Fruit fly (Drosophila melanogaster) whole organism, larva: ENCODE results near the gene mei-217.
A peak's percentile ranks its signal among the peaks of the same experiment; 100 is the strongest.

Experiments
- noc ChIP-seq: fragments of 200-800 bp; sonication (Bioruptor generic); optimal IDR thresholded peaks from 3 replicates; lab custom pipeline; 2019; ENCODE audit warnings: missing biosample characterization, mild to moderate bottlenecking, missing genetic modification characterization, moderate library complexity

Gene mei-217

DNA sequence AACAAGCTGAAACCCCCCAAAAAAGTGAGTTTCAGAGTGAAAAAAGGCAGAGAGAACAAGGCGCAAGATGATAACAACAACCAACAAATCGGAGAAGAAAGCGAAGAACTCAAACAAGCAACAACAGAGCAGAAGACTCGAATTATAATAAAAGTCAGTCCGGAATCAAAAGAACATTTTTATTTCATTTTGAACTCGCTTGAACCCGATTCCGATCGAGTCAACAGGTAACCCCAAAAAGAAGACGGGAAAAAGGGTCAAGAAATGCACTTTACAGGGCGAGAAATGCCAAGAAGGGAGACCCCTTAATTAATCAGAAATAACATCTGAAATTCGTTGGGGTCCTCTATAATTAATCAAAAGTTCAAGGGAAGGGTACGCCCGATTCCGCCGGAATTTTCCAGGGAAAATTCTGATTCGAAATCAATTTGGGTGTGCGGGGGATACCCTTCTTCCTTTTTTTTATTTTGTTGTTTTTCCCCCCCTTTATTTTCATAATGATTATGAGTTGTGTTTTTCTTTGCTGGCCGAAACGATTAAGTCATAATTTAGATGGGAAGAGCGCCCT, 19.7 kb upstream of the mei-217 start:
- TF ChIP-seq noc (tag; lab: Kevin White, UChicago), result no peak

DNA sequence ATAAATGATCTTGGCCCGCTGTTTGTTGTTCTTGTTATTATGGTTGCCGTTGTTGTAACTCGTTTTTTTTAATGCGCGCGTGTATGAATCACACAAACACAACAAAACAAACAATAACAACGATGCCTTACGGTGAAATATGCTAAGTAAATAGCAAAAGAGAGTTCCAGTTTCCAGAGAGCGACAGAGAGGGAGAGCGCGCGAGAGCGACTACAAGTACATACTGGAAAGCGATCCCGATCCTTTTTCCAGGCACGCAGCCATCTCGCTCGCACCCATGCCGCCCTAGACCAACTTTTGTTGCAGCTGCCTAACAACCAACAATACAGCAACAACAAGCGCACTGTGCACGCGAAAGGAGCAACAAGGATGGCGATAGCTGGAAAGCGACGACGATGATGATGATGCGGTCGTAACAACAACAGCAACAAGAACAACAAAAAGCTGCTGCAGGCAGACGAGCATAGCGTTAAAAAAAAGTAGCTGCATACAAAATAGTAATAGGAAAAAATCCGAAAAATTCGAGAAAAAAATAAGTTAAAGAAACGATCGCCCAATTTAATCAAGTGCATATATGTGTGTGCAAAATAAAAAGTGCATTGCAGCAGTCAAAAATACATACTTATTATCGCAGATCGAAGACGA, 17.7 kb upstream of the mei-217 start:
- TF ChIP-seq noc (tag; lab: Kevin White, UChicago), result no peak

DNA sequence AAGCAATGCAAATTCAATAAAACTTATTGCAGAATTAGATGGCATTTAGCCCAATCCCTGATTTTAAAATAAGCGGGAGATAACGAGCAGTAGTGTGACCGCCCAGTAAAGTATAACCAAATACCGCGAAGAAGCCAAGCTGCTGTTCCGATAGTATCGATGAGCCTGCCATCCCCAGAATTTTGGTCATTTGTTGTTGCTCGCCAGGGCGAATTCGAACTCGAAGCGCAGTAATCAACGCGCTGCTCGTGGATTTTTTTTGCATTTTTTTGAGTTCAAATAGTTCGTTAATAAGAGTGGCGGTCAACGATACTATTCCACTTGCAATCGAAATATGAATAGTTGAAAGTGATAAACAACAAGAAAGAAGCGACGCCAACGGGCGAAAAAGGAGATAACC, 17.0 kb upstream of the mei-217 start, which contains the start of gene baz:
Gene baz (plus strand): TSS at position 188 of the 400 bp plus-strand sequence.
- no peak for TF ChIP-seq noc (tag; lab: Kevin White, UChicago)

DNA sequence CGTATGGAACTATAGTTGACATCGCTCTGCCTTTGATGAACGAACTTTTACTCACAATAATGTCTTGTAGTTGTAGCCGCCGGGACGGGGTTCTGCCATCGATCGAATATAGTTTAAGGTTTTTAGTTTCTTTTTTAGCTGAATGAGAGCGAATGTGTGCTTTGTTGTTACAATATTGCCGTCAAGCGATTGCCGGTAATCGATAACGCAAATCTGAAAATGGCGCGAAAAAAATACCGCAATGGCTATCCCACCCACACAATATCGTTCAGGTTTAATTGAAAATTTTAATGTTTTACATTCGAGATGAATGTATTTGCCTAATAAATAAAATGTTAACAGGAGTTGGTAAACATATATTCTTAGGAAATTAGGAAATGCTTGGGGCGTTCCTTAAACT, 16.3 kb upstream of the mei-217 start, which contains the start of gene xmas:
Gene xmas (minus strand): TSS at position 191 of the 400 bp plus-strand sequence.
- no peak for TF ChIP-seq noc (tag; lab: Kevin White, UChicago)

DNA sequence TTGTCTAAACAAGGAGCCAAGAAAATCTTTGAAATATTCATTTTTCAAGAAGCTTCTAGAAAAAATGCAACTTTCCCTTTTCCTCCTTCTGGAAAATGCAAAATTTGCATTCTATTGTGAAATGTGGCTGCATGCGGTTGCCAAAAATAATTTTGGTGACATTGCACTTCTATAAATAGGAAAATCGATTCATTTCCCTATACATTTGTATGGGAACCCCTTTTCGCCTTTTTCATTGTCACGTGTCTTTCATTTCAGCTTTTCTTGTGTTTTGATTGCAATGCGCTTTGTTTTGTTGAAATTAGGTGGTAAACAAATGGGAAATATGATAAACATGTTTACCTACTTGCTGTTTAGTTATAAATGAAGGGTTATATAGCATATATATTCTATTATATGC, 7.9 kb upstream of the mei-217 start:
- no peak for TF ChIP-seq noc (tag; lab: Kevin White, UChicago)

DNA sequence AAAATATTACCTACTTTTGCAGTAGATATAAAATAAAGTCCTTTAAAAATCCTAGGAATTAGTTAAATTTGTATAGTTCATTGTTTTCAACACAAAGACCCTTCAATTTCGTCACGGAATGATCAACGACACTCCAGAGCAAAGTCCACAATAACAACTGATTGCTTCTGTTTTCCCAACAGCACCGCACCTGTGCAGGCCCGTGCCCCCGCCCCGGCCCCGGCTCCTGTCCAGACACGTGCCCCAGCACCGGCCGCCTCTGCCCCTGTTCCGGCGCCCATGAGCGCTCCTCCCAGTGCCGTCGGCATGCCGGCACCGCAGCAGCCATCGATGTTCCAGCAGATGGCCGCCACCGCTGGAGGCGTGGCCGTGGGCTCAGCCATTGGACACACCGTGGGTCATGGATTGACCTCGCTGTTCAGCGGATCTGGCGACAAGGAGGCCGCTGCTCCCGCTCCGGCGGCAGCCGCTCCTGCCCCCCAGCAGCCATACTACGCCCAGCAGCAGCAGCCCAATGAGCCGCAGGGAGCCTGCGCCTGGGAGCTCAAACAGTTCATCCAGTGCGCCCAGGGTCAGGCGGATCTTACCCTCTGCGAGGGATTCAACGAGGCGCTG, 7.0 kb upstream of the mei-217 start:
- TF ChIP-seq noc (tag; lab: Kevin White, UChicago), result no peak

DNA sequence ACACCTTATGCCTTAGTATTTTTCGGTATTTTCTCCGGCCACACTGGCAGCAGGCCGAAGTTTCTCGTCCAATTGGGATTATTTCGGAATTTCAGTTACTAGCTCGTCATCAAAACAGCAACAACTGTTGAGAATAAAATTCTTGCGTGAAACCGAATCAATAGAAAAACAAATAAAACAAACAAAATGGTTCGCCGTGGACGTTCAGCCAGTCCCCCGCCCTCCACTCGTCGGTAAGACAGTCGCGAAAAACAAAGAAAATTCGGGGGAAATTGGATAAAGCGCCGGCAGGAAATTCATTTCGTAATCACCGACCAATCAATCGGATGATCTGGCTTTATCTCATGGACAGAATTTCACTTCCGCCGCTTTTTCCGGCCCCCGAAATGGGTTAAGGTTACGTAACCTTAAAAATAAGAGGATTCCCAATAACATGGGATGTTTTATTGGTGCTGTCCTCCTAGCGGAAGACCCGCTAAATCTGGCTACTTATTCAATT, 6.2 kb upstream of the mei-217 start, which contains the start of gene Chchd2:
Gene Chchd2 (plus strand): TSS at position 51 of the 499 bp plus-strand sequence.
- no peak for TF ChIP-seq noc (tag; lab: Kevin White, UChicago)

DNA sequence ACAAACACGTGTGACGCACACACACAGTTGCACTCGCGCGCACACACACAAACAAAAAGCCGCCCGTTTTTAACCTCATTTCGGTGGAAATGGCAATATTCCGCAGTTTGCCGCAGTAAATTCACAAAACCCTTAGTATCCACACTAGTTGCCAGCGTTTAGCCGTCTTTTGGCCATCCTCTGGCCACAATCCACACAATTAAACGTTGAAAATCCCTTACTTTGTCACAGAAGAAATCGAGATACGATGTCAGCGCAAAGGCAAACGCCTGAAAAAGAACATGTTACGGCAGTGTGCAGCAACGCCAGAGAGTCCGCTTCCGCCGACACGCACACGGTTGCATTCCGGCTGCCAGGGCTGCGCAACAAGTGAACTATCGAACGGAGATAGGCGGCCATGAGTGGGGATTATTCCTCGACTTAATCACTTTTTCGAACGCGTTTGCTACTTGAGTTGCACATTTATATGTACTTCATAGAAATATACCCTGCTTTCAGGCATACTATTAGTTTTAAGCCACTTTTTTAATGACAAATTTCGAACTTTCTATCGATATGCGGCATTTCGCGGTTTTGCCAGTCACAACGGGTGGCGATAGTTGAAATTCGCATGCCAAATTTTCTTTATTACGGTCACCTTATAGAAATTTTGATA, 5.3 kb upstream of the mei-217 start, which contains the start of gene RpS5a:
Gene RpS5a (minus strand): TSS at position 282 of the 655 bp plus-strand sequence.
- TF ChIP-seq noc (tag; lab: Kevin White, UChicago), result peak; percentile 59

DNA sequence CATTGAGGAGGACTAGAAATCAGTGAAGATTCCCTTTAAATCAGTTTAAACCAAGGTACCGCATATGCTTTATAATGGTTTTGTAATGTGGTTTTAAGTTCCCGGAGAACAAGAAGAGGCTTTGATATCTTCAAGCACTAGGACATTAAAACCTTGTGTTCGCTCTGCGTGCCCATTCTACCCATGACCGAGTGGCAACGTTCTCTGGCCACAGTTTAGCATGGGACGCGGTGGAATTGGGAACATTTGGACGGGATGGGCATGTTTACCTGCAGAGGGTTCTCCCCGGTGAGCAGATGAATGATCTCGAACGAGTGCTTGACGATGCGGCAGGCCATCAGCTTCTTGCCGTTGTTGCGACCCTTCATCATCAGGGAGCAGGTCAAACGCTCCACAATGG, 3.7 kb upstream of the mei-217 start:
- TF ChIP-seq noc (tag; lab: Kevin White, UChicago), result no peak

DNA sequence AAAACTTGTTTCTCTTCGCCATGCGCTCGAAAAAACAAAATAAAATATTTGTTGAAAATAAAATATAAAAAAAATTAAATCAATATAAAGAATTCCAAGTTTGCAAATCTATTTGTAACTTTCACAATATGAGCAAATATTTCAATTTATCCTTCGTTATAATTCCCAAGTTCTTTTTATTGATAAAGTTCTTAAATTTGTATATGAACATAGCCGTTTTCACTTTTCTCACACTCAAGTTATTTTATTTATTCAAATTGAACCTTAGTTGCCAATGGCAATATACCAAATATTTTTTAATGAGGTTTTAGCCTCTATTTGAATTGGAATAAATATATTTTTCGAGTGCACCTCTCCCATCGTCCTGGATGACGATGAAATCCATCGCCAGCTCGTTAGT, 10.1 kb downstream of the mei-217 start:
- TF ChIP-seq noc (tag; lab: Kevin White, UChicago), result no peak

DNA sequence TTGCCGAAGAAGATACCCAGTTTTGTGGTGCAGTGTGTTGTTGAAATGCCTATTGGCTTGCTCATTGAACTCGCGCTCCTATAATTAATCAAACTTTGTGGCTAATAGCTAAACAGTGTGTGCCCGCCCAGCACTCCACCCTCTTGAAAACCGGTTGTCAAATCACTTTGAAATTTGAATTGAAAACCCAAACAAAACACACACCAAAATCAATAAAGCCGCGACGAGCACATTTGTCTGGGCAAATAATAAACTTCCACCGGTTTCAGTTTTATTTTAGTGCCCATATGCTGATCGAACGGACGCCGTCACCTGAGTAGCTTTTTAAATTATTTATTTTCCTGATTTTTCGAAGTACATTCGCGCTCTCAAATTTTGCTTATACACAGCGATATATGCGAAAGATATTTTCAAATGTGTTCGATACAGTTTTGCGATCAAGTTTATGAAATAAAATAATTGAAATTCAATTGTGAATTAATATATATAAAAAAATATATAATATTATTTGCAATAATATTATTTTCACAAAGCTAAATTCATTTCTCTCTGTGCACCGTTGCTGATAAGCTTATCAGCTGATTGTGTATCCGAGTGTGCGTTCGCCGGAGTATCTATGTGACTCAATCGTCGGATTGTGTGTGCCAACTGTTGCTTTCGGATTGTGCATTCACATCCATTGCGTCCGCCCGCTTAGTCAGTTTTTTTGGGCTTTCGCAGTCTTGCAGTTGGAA, 12.9 kb downstream of the mei-217 start:
- TF ChIP-seq noc (tag; lab: Kevin White, UChicago), result peak; percentile 92

DNA sequence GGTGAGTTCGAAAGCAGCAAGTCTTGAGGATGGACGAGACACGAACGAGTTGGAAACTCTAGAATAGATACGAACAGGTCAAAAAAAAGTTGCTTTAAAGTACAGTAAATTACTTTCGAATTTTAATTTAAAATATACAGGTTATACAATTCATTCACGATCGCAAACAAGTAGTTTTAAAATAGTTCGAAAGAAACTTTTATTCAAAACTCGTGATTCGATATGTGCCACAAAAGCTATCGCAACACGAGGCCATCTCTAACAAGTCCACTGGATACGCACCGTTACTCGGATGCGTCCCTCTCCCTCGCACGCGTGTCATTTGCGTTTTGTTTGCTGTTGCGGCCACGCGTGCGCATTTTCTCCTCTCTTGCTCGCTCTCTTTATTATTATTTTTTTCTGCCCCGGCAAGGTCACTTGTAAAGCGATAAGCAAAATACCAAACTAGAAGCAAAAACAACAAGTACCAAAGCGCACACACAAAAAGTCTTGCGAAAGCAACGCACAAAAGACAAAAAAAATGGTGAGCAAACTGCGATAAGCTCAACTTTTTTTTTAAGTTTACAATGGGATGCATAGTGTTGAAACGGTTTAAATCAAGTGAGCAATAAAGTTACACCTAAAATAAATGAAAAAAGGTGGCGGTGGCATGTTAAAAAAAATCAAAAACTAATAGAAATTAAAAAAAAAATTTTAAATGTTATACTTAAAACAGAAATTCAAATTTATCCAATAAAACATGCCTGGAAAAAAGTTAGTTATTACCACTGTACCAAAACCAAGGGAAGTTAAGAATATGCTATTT, 17.6 kb downstream of the mei-217 start:
- peak; percentile 62 for TF ChIP-seq noc (tag; lab: Kevin White, UChicago)

DNA sequence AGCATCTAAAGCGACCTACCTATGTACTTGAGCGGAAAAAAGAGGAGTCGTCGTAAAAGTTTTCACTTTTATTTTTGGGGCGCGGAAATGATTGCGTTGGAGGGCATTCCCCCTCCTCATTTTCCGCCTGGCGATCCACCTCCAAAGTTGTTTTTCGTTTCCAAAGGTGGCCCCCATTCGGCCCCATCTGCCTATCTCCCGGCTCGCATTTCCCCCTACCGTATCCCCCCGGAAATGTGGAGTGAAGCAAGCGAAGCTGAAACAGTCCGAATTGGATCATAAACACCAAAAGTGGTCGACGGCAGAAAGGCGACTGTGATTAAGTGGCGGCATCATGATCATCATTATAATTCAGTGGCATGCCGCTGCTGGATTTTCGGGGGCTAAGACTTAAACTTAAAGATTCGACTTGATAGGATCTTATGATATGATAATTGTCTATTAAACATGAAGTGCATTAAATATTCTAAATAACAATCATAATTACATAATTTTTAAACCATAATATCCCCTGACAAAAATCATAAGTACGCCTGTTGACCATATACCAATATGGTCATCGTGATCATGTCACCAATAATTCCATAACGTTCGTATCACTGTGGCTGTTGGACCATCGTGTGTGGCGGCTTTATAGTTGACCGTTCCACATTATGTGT, 19.1 kb downstream of the mei-217 start:
- TF ChIP-seq noc (tag; lab: Kevin White, UChicago), result peak; percentile 81
